Worm (Caenorhabditis elegans) whole organism, mixed stage, embryonic: Measurements from ENCODE around the gene K12H6.8.

Experiments
- elt-3 ChIP-seq: fragments of 150-350 bp; optimal IDR thresholded peaks from 2 replicates; lab custom pipeline; 2014; ENCODE audit warnings: missing biosample characterization, missing genetic modification characterization
- flh-1 ChIP-seq: fragments of 200-800 bp; sonication (Bioruptor generic); optimal IDR thresholded peaks from 2 replicates; lab custom pipeline; 2018; ENCODE audit warnings: mild to moderate bottlenecking, missing genetic modification characterization, moderate library complexity, missing compliant biosample characterization
- mep-1 ChIP-seq: fragments of 150-350 bp; optimal IDR thresholded peaks from 2 replicates; lab custom pipeline; 2017; ENCODE audit warnings: missing biosample characterization, missing genetic modification reagents, missing genetic modification characterization, inconsistent platforms
- nhr-2 ChIP-seq: fragments of 150-350 bp; optimal IDR thresholded peaks from 2 replicates; lab custom pipeline; 2014; ENCODE audit warnings: missing biosample characterization, missing genetic modification characterization
- unc-39 ChIP-seq: fragments of 150-350 bp; optimal IDR thresholded peaks from 2 replicates; lab custom pipeline; 2014; ENCODE audit warnings: missing biosample characterization, missing genetic modification characterization
- unc-62 ChIP-seq: fragments of 150-350 bp; optimal IDR thresholded peaks from 2 replicates; lab custom pipeline; 2014; ENCODE audit warnings: missing biosample characterization, missing genetic modification reagents, missing genetic modification characterization

DNA sequence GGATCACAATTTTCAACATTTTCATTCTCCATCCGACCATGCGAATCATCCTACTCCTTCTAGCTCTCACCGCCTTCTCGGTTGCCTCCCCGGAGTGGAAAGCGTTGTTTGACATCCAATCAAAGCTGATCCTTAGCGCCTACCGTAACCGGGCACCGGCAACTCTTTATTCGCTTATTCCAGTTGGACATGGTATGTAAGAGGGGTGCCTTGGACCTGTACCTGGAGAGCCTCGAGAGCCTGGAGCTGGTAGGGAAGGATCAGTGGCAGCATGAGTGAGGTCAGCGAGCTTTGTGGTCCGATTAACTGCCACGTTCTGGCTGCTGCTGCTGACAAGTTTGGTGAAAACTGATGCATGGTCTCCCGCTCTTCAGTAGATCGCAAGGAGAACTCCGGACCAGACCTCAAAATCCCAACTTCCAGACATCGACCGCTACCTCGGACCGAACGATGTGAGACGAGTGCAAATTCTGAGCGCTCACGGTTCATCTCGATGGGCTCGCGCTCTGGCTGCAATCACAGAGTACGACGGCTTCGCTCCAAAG is at the start of gene K12H6.8:
- TF ChIP-seq nhr-2 (tag; lab: Kevin White, UChicago) (no peak), unc-62 (GFP tag; lab: Kevin White, UChicago) (no peak), elt-3 (tag; lab: Kevin White, UChicago) (no peak), mep-1 (tag; lab: Kevin White, UChicago) (no peak), flh-1 (no peak), unc-39 (tag; lab: Kevin White, UChicago) (no peak)
